Worm (Caenorhabditis elegans) whole organism, L3 larva: ENCODE measurements around the gene kvs-3.

Source experiments
- aly-2 ChIP-seq: fragments of 150-350 bp; optimal IDR thresholded peaks from 2 replicates; lab custom pipeline; 2014; ENCODE audit warnings: missing biosample characterization, missing genetic modification characterization
- ama-1 ChIP-seq: fragments of 150-350 bp; optimal IDR thresholded peaks from 2 replicates; lab custom pipeline; 2018
- elt-2 ChIP-seq: sonication (generic microtip); optimal IDR thresholded peaks from 2 replicates; lab custom pipeline; 2016; ENCODE audit warnings: missing genetic modification reagents, mild to moderate bottlenecking, missing genetic modification characterization, missing compliant biosample characterization
- fkh-2 ChIP-seq: fragments of 150-350 bp; optimal IDR thresholded peaks from 2 replicates; lab custom pipeline; 2014; ENCODE audit warnings: missing biosample characterization, missing genetic modification reagents, missing genetic modification characterization
- mdl-1 ChIP-seq: fragments of 150-350 bp; optimal IDR thresholded peaks from 2 replicates; lab custom pipeline; 2014; ENCODE audit warnings: missing biosample characterization, missing genetic modification characterization
- pqm-1 ChIP-seq: fragments of 150-350 bp; optimal IDR thresholded peaks from 2 replicates; lab custom pipeline; 2017; ENCODE audit warnings: missing biosample characterization, missing genetic modification characterization, inconsistent platforms

- TF ChIP-seq aly-2 (tag; lab: Kevin White, UChicago) (no peak), fkh-2 (tag; lab: Kevin White, UChicago) (no peak), ama-1 (no peak), pqm-1 (tag; lab: Kevin White, UChicago) (no peak), mdl-1 (tag; lab: Kevin White, UChicago) (no peak), elt-2 (no peak)
Measured at ce11 chrV:9349687-9350086, 31.6 kb downstream of the kvs-3 start, which contains the start of gene srx-47.
